Worm (Caenorhabditis elegans) whole organism, mixed stage, embryonic: ENCODE results near the gene msp-56.

Experiments used
- ceh-83 ChIP-seq: fragments of 200-800 bp; sonication (Bioruptor generic); optimal IDR thresholded peaks from 2 replicates; lab custom pipeline; 2018; ENCODE audit warnings: mild to moderate bottlenecking, missing genetic modification characterization, missing compliant biosample characterization
- mls-2 ChIP-seq: sonication (generic microtip); optimal IDR thresholded peaks from 2 replicates; lab custom pipeline; 2016; ENCODE audit warnings: mild to moderate bottlenecking, missing genetic modification characterization, moderate library complexity, missing compliant biosample characterization
- sptf-1 ChIP-seq: sonication (generic microtip); optimal IDR thresholded peaks from 2 replicates; lab custom pipeline; 2017; ENCODE audit warnings: mild to moderate bottlenecking, missing genetic modification characterization, moderate library complexity, missing compliant biosample characterization

DNA sequence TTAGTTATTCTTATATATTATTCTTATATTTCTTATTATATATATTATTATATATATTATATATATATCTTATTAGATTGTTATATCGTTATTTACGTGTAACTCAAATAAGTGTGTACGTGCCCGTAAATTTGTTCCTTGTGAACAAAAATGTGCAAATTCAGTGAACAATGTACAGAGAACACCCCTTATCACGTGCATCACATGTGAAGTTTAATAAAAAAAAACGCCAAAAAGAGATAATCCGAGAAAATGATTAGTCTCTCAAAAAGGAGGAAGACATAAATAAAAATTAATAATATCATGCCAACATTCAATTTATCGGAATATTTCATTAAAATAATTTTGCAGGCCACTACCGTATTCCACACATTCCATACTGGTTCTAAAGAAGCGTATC lies 41.7 kb upstream of the msp-56 start:
- no peak for TF ChIP-seq ceh-83 (GFP tag; lab: Kevin White, UChicago)
- no peak for TF ChIP-seq sptf-1 (tag; lab: Kevin White, UChicago)
- TF ChIP-seq mls-2 (tag; lab: Kevin White, UChicago), result no peak
